Worm (Caenorhabditis elegans): ENCODE measurements around the gene T19D12.4.

- TF ChIP-seq lin-13 (tag; optimal IDR thresholded peaks at IDR 0.05) (no peak), elt-3 (tag; optimal IDR thresholded peaks at IDR 0.05) (no peak), ceh-39 (tag; optimal IDR thresholded peaks at IDR 0.05) (no peak), blmp-1 (tag; optimal IDR thresholded peaks at IDR 0.05) (no peak), pha-4 (tag; optimal IDR thresholded peaks at IDR 0.05) (no peak), snpc-4 (tag; optimal IDR thresholded peaks at IDR 0.05) (no peak), elt-1 (tag; optimal IDR thresholded peaks at IDR 0.05; ENCODE audit: borderline replicate concordance, insufficient read depth) (no peak)
Measured at ce11 chrII:6615232-6616029, 15.5 kb upstream of the T19D12.4 start.
